Fruit fly (Drosophila melanogaster): ENCODE data around the gene CG42366.
A peak's percentile ranks its signal among the peaks of the same experiment; 100 is the strongest.

- TF ChIP-seq OdsH (GFP tag; optimal IDR thresholded peaks at IDR 0.05) (peak; percentile 79), ss (GFP tag; optimal IDR thresholded peaks at IDR 0.05) (peak; percentile 83 to 86), CG15336 (GFP tag; IDR thresholded peaks at IDR 0.05) (no peak; the same call in none of the 2 replicates), Hr38 (GFP tag; optimal IDR thresholded peaks at IDR 0.05) (peak; percentile 7)
Observed at dm6 chr2L:9918020-9918959, 6.7 kb upstream of the CG42366 start, which contains the start of the genes CG5885 and CG4598.

Measured in whole organism, prepupa.